Worm (Caenorhabditis elegans): Measurements from ENCODE around the gene bath-38.

The bath-38 gene

DNA sequence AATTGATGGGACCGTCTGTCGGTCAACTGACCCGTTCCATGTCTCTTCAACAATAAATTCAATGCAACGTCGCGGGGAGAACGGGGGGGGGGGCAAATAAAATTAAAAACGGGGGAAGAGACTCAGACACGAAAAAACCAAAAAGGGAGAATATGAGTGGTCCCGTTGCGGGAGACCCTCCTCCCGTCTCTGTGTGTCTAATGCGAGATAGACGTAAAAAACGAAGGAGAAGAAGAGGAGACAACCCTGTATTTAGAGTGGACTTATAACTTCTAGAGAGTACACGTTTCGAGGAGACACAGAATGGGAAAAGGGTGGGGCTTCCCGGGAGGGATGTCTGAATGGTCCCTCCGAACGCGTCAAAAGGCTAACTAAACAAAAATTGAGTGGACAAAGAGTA is 20.4 kb upstream of the bath-38 start:
- TF ChIP-seq lin-13 (GFP tag; optimal IDR thresholded peaks at IDR 0.05), result no peak
- no peak for TF ChIP-seq sem-4 (tag; optimal IDR thresholded peaks at IDR 0.05)

DNA sequence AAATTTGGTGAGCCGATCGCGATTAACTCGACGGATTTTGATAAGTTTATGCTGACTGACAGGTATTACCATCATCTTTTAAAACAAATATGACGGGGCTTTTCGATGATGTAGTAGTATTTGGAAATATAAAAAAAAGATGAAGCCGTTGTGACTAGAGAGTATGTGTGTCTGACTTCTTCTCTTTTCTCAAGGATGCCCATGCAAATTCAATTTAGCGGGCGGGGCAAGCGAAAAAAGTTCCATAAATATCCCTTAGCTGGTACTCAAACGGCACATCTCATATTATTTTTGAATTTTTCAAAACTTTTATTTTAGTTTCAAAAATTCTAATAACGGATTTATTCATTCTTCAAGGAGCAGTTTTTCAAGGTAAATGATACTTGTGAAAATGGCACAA is 15.4 kb upstream of the bath-38 start, which contains the start of gene stg-1:
Gene stg-1 (minus strand): TSS at position 153 of the 400 bp plus-strand sequence.
- TF ChIP-seq blmp-1 (tag; optimal IDR thresholded peaks at IDR 0.05; ENCODE audit: insufficient read depth) (no peak), ztf-4 (tag; optimal IDR thresholded peaks at IDR 0.05) (no peak), elt-1 (tag; optimal IDR thresholded peaks at IDR 0.05) (no peak), C34F6.9 (tag; optimal IDR thresholded peaks at IDR 0.05) (no peak), egl-27 (tag; optimal IDR thresholded peaks at IDR 0.05) (no peak), ZK546.5 (tag; optimal IDR thresholded peaks at IDR 0.05) (no peak)

DNA sequence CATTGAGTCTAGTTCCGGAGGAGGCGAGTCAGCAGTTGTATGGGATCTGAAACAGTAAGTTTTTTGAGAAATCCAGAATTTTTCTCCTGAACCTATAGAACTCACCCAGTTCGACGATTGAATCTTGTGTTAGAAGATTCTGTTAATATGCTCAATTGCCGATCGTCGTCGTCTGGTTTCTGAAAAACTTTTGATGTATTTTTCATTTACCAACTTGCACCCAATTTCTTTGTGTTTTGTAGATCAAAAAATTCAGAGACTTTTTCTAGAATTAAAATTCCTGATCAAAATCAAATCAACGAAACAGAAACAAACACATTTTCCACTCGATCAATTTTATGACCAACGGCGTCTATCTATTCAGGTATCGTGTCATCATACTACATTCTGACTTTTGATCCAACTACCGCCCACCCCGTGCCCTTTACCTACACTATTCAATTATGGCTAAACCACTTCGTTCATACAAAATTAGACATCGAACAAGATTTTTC is 11.5 kb upstream of the bath-38 start, which contains the start of gene C18D1.2:
Gene C18D1.2 (plus strand): TSS at position 444 of the 494 bp plus-strand sequence.
- TF ChIP-seq nhr-77 (tag; optimal IDR thresholded peaks at IDR 0.05), result no peak
- no peak for TF ChIP-seq F13H6.1 (tag; optimal IDR thresholded peaks at IDR 0.05)
- TF ChIP-seq nhr-129 (tag; optimal IDR thresholded peaks at IDR 0.05), result no peak
- TF ChIP-seq nhr-6 (tag; optimal IDR thresholded peaks at IDR 0.05), result no peak
- TF ChIP-seq elt-3 (tag; optimal IDR thresholded peaks at IDR 0.05), result no peak
- TF ChIP-seq ama-1 (optimal IDR thresholded peaks at IDR 0.05), result no peak

- TF ChIP-seq skn-1 (tag; optimal IDR thresholded peaks at IDR 0.05) (no peak), ztf-4 (tag; optimal IDR thresholded peaks at IDR 0.05) (no peak), nhr-25 (tag; optimal IDR thresholded peaks at IDR 0.05) (no peak), aly-2 (tag; optimal IDR thresholded peaks at IDR 0.05) (no peak), fos-1 (tag; optimal IDR thresholded peaks at IDR 0.05) (no peak), mbf-1 (tag; optimal IDR thresholded peaks at IDR 0.05) (no peak), ztf-11 (tag; optimal IDR thresholded peaks at IDR 0.05) (no peak), zag-1 (tag; optimal IDR thresholded peaks at IDR 0.05) (no peak), snpc-4 (tag; optimal IDR thresholded peaks at IDR 0.05) (no peak), ceh-82 (tag; optimal IDR thresholded peaks at IDR 0.05) (no peak), nhr-11 (tag; optimal IDR thresholded peaks at IDR 0.05) (no peak), lin-11 (tag; optimal IDR thresholded peaks at IDR 0.05) (no peak), unc-62 (GFP tag; optimal IDR thresholded peaks at IDR 0.05) (no peak), sma-3 (GFP tag; optimal IDR thresholded peaks at IDR 0.05) (no peak)
Measured at ce11 chrII:10051485-10051884, 6.4 kb upstream of the bath-38 start.

ce11 chrII:10048568-10048967 is 3.5 kb upstream of the bath-38 start, which contains the start of gene flp-4:
Gene flp-4 (plus strand): TSS chrII:10048868.
- TF ChIP-seq F13H6.1 (tag; optimal IDR thresholded peaks at IDR 0.05), result no peak
- TF ChIP-seq sma-3 (GFP tag; optimal IDR thresholded peaks at IDR 0.05), result no peak
- TF ChIP-seq sma-9 (GFP tag; optimal IDR thresholded peaks at IDR 0.05), result no peak
- TF ChIP-seq sma-9 (tag; optimal IDR thresholded peaks at IDR 0.05), result no peak
- TF ChIP-seq nhr-237 (tag; optimal IDR thresholded peaks at IDR 0.05), result no peak
- no peak for TF ChIP-seq egl-27 (tag; optimal IDR thresholded peaks at IDR 0.05)
- no peak for TF ChIP-seq elt-3 (tag; optimal IDR thresholded peaks at IDR 0.05)
- TF ChIP-seq nhr-11 (tag; optimal IDR thresholded peaks at IDR 0.05), result no peak
- TF ChIP-seq nhr-23 (tag; optimal IDR thresholded peaks at IDR 0.05), result no peak
- no peak for TF ChIP-seq alr-1 (tag; optimal IDR thresholded peaks at IDR 0.05)

- no peak for TF ChIP-seq ztf-4 (tag; optimal IDR thresholded peaks at IDR 0.05)
- TF ChIP-seq nhr-23 (tag; optimal IDR thresholded peaks at IDR 0.05), result no peak
- TF ChIP-seq nhr-6 (tag; optimal IDR thresholded peaks at IDR 0.05), result no peak
- TF ChIP-seq mab-5 (tag; optimal IDR thresholded peaks at IDR 0.05), result no peak
- TF ChIP-seq skn-1 (tag; optimal IDR thresholded peaks at IDR 0.05), result no peak
- TF ChIP-seq mdl-1 (tag; optimal IDR thresholded peaks at IDR 0.05), result no peak
- TF ChIP-seq lin-39 (tag; optimal IDR thresholded peaks at IDR 0.05), result no peak
Measured at ce11 chrII:10045670-10046069, 600 bp upstream of the bath-38 start.
